Worm (Caenorhabditis elegans) whole organism, L4 larva: Measurements from ENCODE around the gene pbo-6.
A peak's percentile ranks its signal among the peaks of the same experiment; 100 is the strongest.

Experiments
- D1046.2 ChIP-seq: fragments of 200-800 bp; sonication (Bioruptor generic); IDR thresholded peaks from 2 replicates; pipeline ENCODE4 v1.3.6; 2022; ENCODE audit warnings: missing genetic modification characterization, missing compliant biosample characterization
- T26A8.4 ChIP-seq: fragments of 200-800 bp; sonication (Bioruptor generic); IDR thresholded peaks from 2 replicates; pipeline ENCODE4 v1.3.6; 2022; ENCODE audit warnings: missing genetic modification characterization, missing compliant biosample characterization
- Y105C5A.15 ChIP-seq: fragments of 200-800 bp; sonication (Bioruptor generic); IDR thresholded peaks from 2 replicates; pipeline ENCODE4 v1.3.6; 2022; ENCODE audit warnings: missing genetic modification characterization, missing compliant biosample characterization
- daf-16 ChIP-seq, 3 experiments: sonication (generic microtip); optimal IDR thresholded peaks; 2 replicates each; lab custom pipeline; 2016 to 2017; ENCODE audit warnings: missing genetic modification characterization in 3 of 3, missing genetic modification reagents in 3 of 3, mild to moderate bottlenecking in 2 of 3, missing compliant biosample characterization in 2 of 3, missing biosample characterization in 1 of 3, moderate library complexity in 1 of 3
- jun-1 ChIP-seq: fragments of 150-350 bp; optimal IDR thresholded peaks from 2 replicates; lab custom pipeline; 2014; ENCODE audit warnings: missing biosample characterization, missing genetic modification reagents, missing genetic modification characterization
- lin-15B ChIP-seq: fragments of 150-350 bp; sonication (generic microtip); optimal IDR thresholded peaks from 3 replicates; lab custom pipeline; 2014; ENCODE audit warnings: missing biosample characterization, missing genetic modification characterization
- lin-38 ChIP-seq: fragments of 200-800 bp; sonication (Bioruptor generic); IDR thresholded peaks from 2 replicates; pipeline ENCODE4 v1.3.6; 2022; ENCODE audit warnings: missing genetic modification reagents, missing genetic modification characterization, missing compliant biosample characterization
- mep-1 ChIP-seq: fragments of 150-350 bp; sonication (generic microtip); optimal IDR thresholded peaks from 3 replicates; lab custom pipeline; 2014; ENCODE audit warnings: missing biosample characterization, missing genetic modification characterization
- mes-2 ChIP-seq: sonication (generic microtip); optimal IDR thresholded peaks from 2 replicates; lab custom pipeline; 2016; ENCODE audit warnings: missing genotype, mild to moderate bottlenecking, missing genetic modification characterization, missing compliant biosample characterization; ENCODE audit not compliant: poor library complexity, severe bottlenecking
- nhr-76 ChIP-seq: fragments of 150-350 bp; optimal IDR thresholded peaks from 2 replicates; lab custom pipeline; 2014; ENCODE audit warnings: missing biosample characterization, missing genetic modification characterization
- nhr-77 ChIP-seq: fragments of 150-350 bp; optimal IDR thresholded peaks from 2 replicates; lab custom pipeline; 2014; ENCODE audit warnings: missing biosample characterization, missing genetic modification characterization
- sdz-12 ChIP-seq: fragments of 200-800 bp; sonication (Bioruptor generic); optimal IDR thresholded peaks from 2 replicates; lab custom pipeline; 2018; ENCODE audit warnings: mild to moderate bottlenecking, missing genetic modification characterization, missing compliant biosample characterization
- snpc-4 ChIP-seq: fragments of 150-350 bp; optimal IDR thresholded peaks from 2 replicates; lab custom pipeline; 2014; ENCODE audit warnings: missing biosample characterization, missing genetic modification characterization
- spr-3 ChIP-seq: fragments of 200-800 bp; sonication (Bioruptor generic); optimal IDR thresholded peaks from 2 replicates; lab custom pipeline; 2018; ENCODE audit warnings: mild to moderate bottlenecking, missing genetic modification characterization, missing compliant biosample characterization

The pbo-6 gene

ce11 chrX:17481892-17482515 lies 53.2 kb downstream of the pbo-6 start (continued):
- TF ChIP-seq mep-1 (tag; lab: Kevin White, UChicago) = peak; percentile 52
- TF ChIP-seq snpc-4 (tag; lab: Kevin White, UChicago) = no peak
- no peak for TF ChIP-seq lin-15B
- TF ChIP-seq Y105C5A.15 (GFP tag; lab: Robert Waterston, UW) = no peak
- TF ChIP-seq sdz-12 (GFP tag; lab: Kevin White, UChicago) = no peak
- no peak for TF ChIP-seq jun-1
- no peak for TF ChIP-seq D1046.2
- TF ChIP-seq mes-2 (tag; lab: Kevin White, UChicago) = no peak
- TF ChIP-seq spr-3 (GFP tag; lab: Kevin White, UChicago) = no peak
- no peak for TF ChIP-seq nhr-77
- TF ChIP-seq daf-16 (GFP tag; optimal IDR thresholded peaks at IDR 0.05; lab: Kevin White, UChicago) = no peak
- no peak for TF ChIP-seq daf-16 (tag; optimal IDR thresholded peaks at IDR 0.05; lab: Kevin White, UChicago)
- no peak for TF ChIP-seq nhr-76 (tag; lab: Kevin White, UChicago)
- no peak for TF ChIP-seq lin-38 (GFP tag; lab: Robert Waterston, UW)
- peak; percentile 48; the same call in 1 of the 2 replicates for TF ChIP-seq T26A8.4
